Worm (Caenorhabditis elegans) whole organism, L1 larva: ENCODE measurements around the gene C35D10.3.
A peak's percentile ranks its signal among the peaks of the same experiment; 100 is the strongest.

Experiments used
- C04F5.9 ChIP-seq: sonication (generic microtip); optimal IDR thresholded peaks from 2 replicates; lab custom pipeline; 2016; ENCODE audit warnings: missing genetic modification characterization, missing compliant biosample characterization
- C16A3.4 ChIP-seq: fragments of 150-350 bp; optimal IDR thresholded peaks from 2 replicates; lab custom pipeline; 2014; ENCODE audit warnings: missing biosample characterization, missing genetic modification characterization
- C34B4.2 ChIP-seq: sonication (generic microtip); optimal IDR thresholded peaks from 2 replicates; lab custom pipeline; 2017; ENCODE audit warnings: mild to moderate bottlenecking, missing genetic modification characterization, missing compliant biosample characterization
- aha-1 ChIP-seq: fragments of 150-350 bp; optimal IDR thresholded peaks from 2 replicates; lab custom pipeline; 2014; ENCODE audit warnings: missing biosample characterization, missing genetic modification characterization
- alr-1 ChIP-seq: fragments of 200-800 bp; sonication (Bioruptor generic); optimal IDR thresholded peaks from 2 replicates; lab custom pipeline; 2018; ENCODE audit warnings: borderline replicate concordance, mild to moderate bottlenecking, missing genetic modification characterization, missing compliant biosample characterization
- aly-2 ChIP-seq: fragments of 150-350 bp; optimal IDR thresholded peaks from 2 replicates; lab custom pipeline; 2014; ENCODE audit warnings: missing biosample characterization, missing genetic modification characterization
- ama-1 ChIP-seq: fragments of 150-350 bp; optimal IDR thresholded peaks from 2 replicates; lab custom pipeline; 2014
- blmp-1 ChIP-seq: fragments of 150-350 bp; optimal IDR thresholded peaks from 2 replicates; lab custom pipeline; 2014; ENCODE audit warnings: missing biosample characterization, missing genetic modification characterization
- ceh-90 ChIP-seq: sonication (generic microtip); optimal IDR thresholded peaks from 2 replicates; lab custom pipeline; 2016; ENCODE audit warnings: missing genetic modification characterization, missing compliant biosample characterization
- dpl-1 ChIP-seq, 3 experiments: fragments of 150-350 bp in 2 of 3; sonication (generic microtip) in 1 of 3; optimal IDR thresholded peaks; 2 replicates each; lab custom pipeline; 2014 to 2017; ENCODE audit warnings: missing biosample characterization in 3 of 3, missing genetic modification characterization in 3 of 3, missing genetic modification reagents in 3 of 3
- dsc-1 ChIP-seq: sonication (generic microtip); optimal IDR thresholded peaks from 2 replicates; lab custom pipeline; 2016; ENCODE audit warnings: mild to moderate bottlenecking, missing genetic modification characterization, missing compliant biosample characterization
- efl-1 ChIP-seq, 4 experiments: fragments of 150-350 bp; optimal IDR thresholded peaks in 3 of 4; peaks in 1 of 4; 1 replicate in 1 of 4; 2 replicates in 3 of 4; lab custom pipeline; 2014; ENCODE audit warnings: missing biosample characterization in 2 of 4, missing genetic modification characterization in 2 of 4, missing genetic modification reagents in 2 of 4
- efl-3 ChIP-seq: fragments of 200-800 bp; sonication (Bioruptor generic); optimal IDR thresholded peaks from 2 replicates; lab custom pipeline; 2018; ENCODE audit warnings: mild to moderate bottlenecking, missing genetic modification characterization, missing compliant biosample characterization
- egl-13 ChIP-seq: sonication (generic microtip); optimal IDR thresholded peaks from 2 replicates; lab custom pipeline; 2016; ENCODE audit warnings: missing genotype, missing genetic modification reagents, missing genetic modification characterization, missing compliant biosample characterization
- egl-27 ChIP-seq, 2 experiments: fragments of 150-350 bp in 1 of 2; sonication (generic microtip); optimal IDR thresholded peaks; 3 replicates each; lab custom pipeline; 2017 to 2018; ENCODE audit warnings: missing biosample characterization in 2 of 2, missing genetic modification characterization in 2 of 2, missing genetic modification reagents in 2 of 2
- elt-2 ChIP-seq: sonication (generic microtip); optimal IDR thresholded peaks from 2 replicates; lab custom pipeline; 2016; ENCODE audit warnings: missing genetic modification characterization, mild to moderate bottlenecking, inconsistent platforms, missing compliant biosample characterization, missing genetic modification reagents
- elt-3 ChIP-seq, 6 experiments: fragments of 150-350 bp in 1 of 6; sonication (generic microtip); optimal IDR thresholded peaks; 2 replicates each; lab custom pipeline; 2017 to 2018; ENCODE audit warnings: missing biosample characterization in 6 of 6, missing genetic modification characterization in 6 of 6, inconsistent platforms in 1 of 6
- fkh-10 ChIP-seq: sonication (generic microtip); optimal IDR thresholded peaks from 2 replicates; lab custom pipeline; 2017; ENCODE audit warnings: missing biosample characterization, missing genetic modification reagents, missing genetic modification characterization
- fkh-4 ChIP-seq: sonication (generic microtip); optimal IDR thresholded peaks from 2 replicates; lab custom pipeline; 2016; ENCODE audit warnings: missing compliant biosample characterization, missing genetic modification characterization, borderline replicate concordance
- fos-1 ChIP-seq: fragments of 150-350 bp; optimal IDR thresholded peaks from 2 replicates; lab custom pipeline; 2014; ENCODE audit warnings: missing biosample characterization, missing genetic modification characterization
- hlh-4 ChIP-seq: sonication (generic microtip); optimal IDR thresholded peaks from 2 replicates; lab custom pipeline; 2016; ENCODE audit warnings: mild to moderate bottlenecking, missing genetic modification characterization, missing compliant biosample characterization
- hpl-2 ChIP-seq: fragments of 150-350 bp; optimal IDR thresholded peaks from 2 replicates; lab custom pipeline; 2014; ENCODE audit warnings: missing biosample characterization, missing genetic modification reagents, missing genetic modification characterization
- irx-1 ChIP-seq: sonication (generic microtip); optimal IDR thresholded peaks from 2 replicates; lab custom pipeline; 2016; ENCODE audit warnings: missing genetic modification characterization, missing compliant biosample characterization
- jun-1 ChIP-seq: fragments of 150-350 bp; optimal IDR thresholded peaks from 2 replicates; lab custom pipeline; 2014; ENCODE audit warnings: missing biosample characterization, missing genetic modification reagents, missing genetic modification characterization
- lin-13 ChIP-seq: fragments of 150-350 bp; optimal IDR thresholded peaks from 2 replicates; lab custom pipeline; 2014; ENCODE audit warnings: missing biosample characterization, missing genetic modification reagents, missing genetic modification characterization
- lin-15B ChIP-seq: fragments of 150-350 bp; sonication (generic microtip); optimal IDR thresholded peaks from 3 replicates; lab custom pipeline; 2014; ENCODE audit warnings: missing biosample characterization, missing genetic modification characterization
- lin-35 ChIP-seq, 2 experiments: fragments of 150-350 bp; optimal IDR thresholded peaks; 2 replicates each; lab custom pipeline; 2014; ENCODE audit warnings: missing biosample characterization in 2 of 2, missing genetic modification characterization in 2 of 2, missing genetic modification reagents in 2 of 2
- lir-3 ChIP-seq: sonication (generic microtip); optimal IDR thresholded peaks from 2 replicates; lab custom pipeline; 2016; ENCODE audit warnings: mild to moderate bottlenecking, missing genetic modification characterization, moderate library complexity, missing compliant biosample characterization; ENCODE audit not compliant: poor library complexity
- mdl-1 ChIP-seq, 2 experiments: fragments of 150-350 bp; optimal IDR thresholded peaks; 2 replicates each; lab custom pipeline; 2014 to 2017; ENCODE audit warnings: missing biosample characterization in 2 of 2, missing genetic modification characterization in 2 of 2, inconsistent platforms in 1 of 2
- mef-2 ChIP-seq: fragments of 150-350 bp; optimal IDR thresholded peaks from 2 replicates; lab custom pipeline; 2014; ENCODE audit warnings: missing biosample characterization, missing genetic modification characterization
- mep-1 ChIP-seq: fragments of 150-350 bp; optimal IDR thresholded peaks from 2 replicates; lab custom pipeline; 2014; ENCODE audit warnings: missing biosample characterization, missing genetic modification characterization
- nhr-11 ChIP-seq: fragments of 150-350 bp; optimal IDR thresholded peaks from 2 replicates; lab custom pipeline; 2014; ENCODE audit warnings: missing biosample characterization, missing genetic modification characterization
- nhr-20 ChIP-seq: sonication (generic microtip); optimal IDR thresholded peaks from 2 replicates; lab custom pipeline; 2016; ENCODE audit warnings: mild to moderate bottlenecking, missing genetic modification characterization, missing compliant biosample characterization
- nhr-28 ChIP-seq: fragments of 150-350 bp; optimal IDR thresholded peaks from 2 replicates; lab custom pipeline; 2014; ENCODE audit warnings: missing biosample characterization, missing genetic modification characterization
- nhr-76 ChIP-seq: sonication (generic microtip); optimal IDR thresholded peaks from 2 replicates; lab custom pipeline; 2017; ENCODE audit warnings: missing biosample characterization, missing genetic modification characterization
- nhr-77 ChIP-seq: fragments of 150-350 bp; optimal IDR thresholded peaks from 2 replicates; lab custom pipeline; 2014; ENCODE audit warnings: missing biosample characterization, missing genetic modification characterization
- nhr-84 ChIP-seq: sonication (generic microtip); optimal IDR thresholded peaks from 2 replicates; lab custom pipeline; 2017; ENCODE audit warnings: missing biosample characterization, missing genetic modification characterization
- nhr-85 ChIP-seq: sonication (generic microtip); peaks from one replicate; lab custom pipeline; 2016; ENCODE audit warnings: missing genetic modification characterization, inconsistent platforms, missing compliant biosample characterization
- nhr-90 ChIP-seq: sonication (generic microtip); optimal IDR thresholded peaks from 2 replicates; lab custom pipeline; 2016; ENCODE audit warnings: mild to moderate bottlenecking, missing genetic modification characterization, missing compliant biosample characterization; ENCODE audit not compliant: poor library complexity
- pag-3 ChIP-seq: sonication (generic microtip); optimal IDR thresholded peaks from 2 replicates; lab custom pipeline; 2017; ENCODE audit warnings: missing genetic modification characterization, mild to moderate bottlenecking, missing compliant biosample characterization, antibody characterized with exemption, borderline replicate concordance; ENCODE audit not compliant: insufficient read depth
- pqm-1 ChIP-seq: sonication (generic microtip); optimal IDR thresholded peaks from 3 replicates; lab custom pipeline; 2017; ENCODE audit warnings: missing biosample characterization, missing genetic modification characterization
- rnt-1 ChIP-seq: sonication (generic microtip); optimal IDR thresholded peaks from 2 replicates; lab custom pipeline; 2016; ENCODE audit warnings: mild to moderate bottlenecking, missing genetic modification characterization, moderate library complexity, missing compliant biosample characterization
- skn-1 ChIP-seq: fragments of 150-350 bp; optimal IDR thresholded peaks from 2 replicates; lab custom pipeline; 2014; ENCODE audit warnings: missing biosample characterization, missing genetic modification characterization
- snpc-4 ChIP-seq: fragments of 150-350 bp; optimal IDR thresholded peaks from 2 replicates; lab custom pipeline; 2014; ENCODE audit warnings: missing biosample characterization, missing genetic modification characterization
- snu-23 ChIP-seq: sonication (generic microtip); optimal IDR thresholded peaks from 2 replicates; lab custom pipeline; 2016; ENCODE audit warnings: missing genetic modification characterization, missing compliant biosample characterization
- sox-4 ChIP-seq: sonication (generic microtip); optimal IDR thresholded peaks from 2 replicates; lab custom pipeline; 2016; ENCODE audit warnings: missing genetic modification characterization, missing compliant biosample characterization
- sptf-1 ChIP-seq: fragments of 150-350 bp; optimal IDR thresholded peaks from 2 replicates; lab custom pipeline; 2014; ENCODE audit warnings: missing biosample characterization, missing genetic modification characterization
- sup-37 ChIP-seq: fragments of 200-800 bp; sonication (Bioruptor generic); optimal IDR thresholded peaks from 2 replicates; lab custom pipeline; 2018; ENCODE audit warnings: mild to moderate bottlenecking, missing genetic modification characterization, missing compliant biosample characterization
- tlp-1 ChIP-seq: fragments of 150-350 bp; optimal IDR thresholded peaks from 2 replicates; lab custom pipeline; 2014; ENCODE audit warnings: missing biosample characterization, missing genetic modification characterization
- unc-98 ChIP-seq: fragments of 200-800 bp; sonication (Bioruptor generic); IDR thresholded peaks from 2 replicates; pipeline ENCODE4 v1.3.6; 2022; ENCODE audit warnings: missing genetic modification characterization, missing compliant biosample characterization
- vab-15 ChIP-seq: sonication (generic microtip); optimal IDR thresholded peaks from 2 replicates; lab custom pipeline; 2017; ENCODE audit warnings: missing genotype, mild to moderate bottlenecking, missing genetic modification characterization, missing compliant biosample characterization
- zag-1 ChIP-seq: fragments of 150-350 bp; optimal IDR thresholded peaks from 2 replicates; lab custom pipeline; 2014; ENCODE audit warnings: missing biosample characterization, missing genetic modification characterization
- zip-4 ChIP-seq: fragments of 200-800 bp; sonication (Bioruptor generic); optimal IDR thresholded peaks from 2 replicates; lab custom pipeline; 2018; ENCODE audit warnings: mild to moderate bottlenecking, missing genetic modification characterization, moderate library complexity, missing compliant biosample characterization
- ztf-4 ChIP-seq: fragments of 150-350 bp; optimal IDR thresholded peaks from 2 replicates; lab custom pipeline; 2014; ENCODE audit warnings: missing biosample characterization, missing genetic modification characterization

C35D10.3 gene

ce11 chrIII:4878281-4878680 is 9.6 kb downstream of the C35D10.3 start, which contains the start of the genes tost-1 and arx-6:
tost-1 (minus strand) TSS chrIII:4878311.
arx-6 (plus strand) TSS chrIII:4878658.
- peak; percentile 39 for TF ChIP-seq mep-1
- no peak for TF ChIP-seq sox-4 (tag; lab: Kevin White, UChicago)
- TF ChIP-seq tlp-1 = no peak
- TF ChIP-seq dsc-1 = no peak
- TF ChIP-seq aha-1 (tag; lab: Kevin White, UChicago) = no peak
- TF ChIP-seq nhr-77 (tag; lab: Kevin White, UChicago) = no peak
- TF ChIP-seq hlh-4 = no peak
- TF ChIP-seq alr-1 (tag; lab: Kevin White, UChicago) = no peak
- peak; percentile 57 for TF ChIP-seq C16A3.4 (tag; lab: Kevin White, UChicago)
- no peak for TF ChIP-seq mdl-1 (tag; optimal IDR thresholded peaks at IDR 0.05; lab: Kevin White, UChicago)
- TF ChIP-seq pqm-1 (tag; lab: Kevin White, UChicago) = no peak
- peak; percentile 38 for TF ChIP-seq fos-1 (tag; lab: Kevin White, UChicago)
- peak; percentile 85 to 94 for TF ChIP-seq lin-35 (GFP tag; optimal IDR thresholded peaks at IDR 0.05; lab: Kevin White, UChicago)
- TF ChIP-seq ceh-90 (tag; lab: Kevin White, UChicago) = no peak
- no peak for TF ChIP-seq jun-1 (tag; lab: Kevin White, UChicago)
- peak; percentile 41 for TF ChIP-seq rnt-1
- TF ChIP-seq zag-1 (tag; lab: Kevin White, UChicago) = no peak
- TF ChIP-seq skn-1 = peak; percentile 69
- TF ChIP-seq fkh-4 (tag; lab: Kevin White, UChicago) = no peak
- TF ChIP-seq pag-3 (tag; lab: Kevin White, UChicago) = no peak
- no peak for TF ChIP-seq efl-3 (GFP tag; lab: Kevin White, UChicago)
- TF ChIP-seq hpl-2 = no peak
- TF ChIP-seq fkh-10 = no peak
- TF ChIP-seq snu-23 (GFP tag; lab: Kevin White, UChicago) = peak; percentile 62
- no peak for TF ChIP-seq ztf-4 (tag; lab: Kevin White, UChicago)
- no peak for TF ChIP-seq aly-2 (tag; lab: Kevin White, UChicago)
- TF ChIP-seq ama-1 (lab: Kevin White, UChicago) = no peak
- TF ChIP-seq nhr-84 (tag; lab: Kevin White, UChicago) = no peak
- TF ChIP-seq sptf-1 (tag; lab: Kevin White, UChicago) = no peak
- TF ChIP-seq C34B4.2 (tag; lab: Kevin White, UChicago) = no peak
- TF ChIP-seq efl-1 (optimal IDR thresholded peaks at IDR 0.05; lab: Kevin White, UChicago) = peak; percentile 90 to 96
- peak; percentile 90 to 99 for TF ChIP-seq efl-1 (GFP tag; optimal IDR thresholded peaks at IDR 0.05 in 1 of 2; lab: Kevin White, UChicago)
- no peak for TF ChIP-seq nhr-11 (tag; lab: Kevin White, UChicago)
- no peak for TF ChIP-seq nhr-90 (tag; lab: Kevin White, UChicago)
- TF ChIP-seq unc-98 (GFP tag; lab: Robert Waterston, UW) = no peak
- peak; percentile 84 to 92 (median 89) for TF ChIP-seq dpl-1 (GFP tag; optimal IDR thresholded peaks at IDR 0.05; lab: Kevin White, UChicago)
- TF ChIP-seq egl-27 (tag; optimal IDR thresholded peaks at IDR 0.05; lab: Kevin White, UChicago) = no peak
- no peak for TF ChIP-seq nhr-76 (tag; lab: Kevin White, UChicago)
- no peak for TF ChIP-seq mef-2 (tag; lab: Kevin White, UChicago)
- TF ChIP-seq blmp-1 (tag; lab: Kevin White, UChicago) = peak; percentile 46
- TF ChIP-seq lin-15B (tag; lab: Kevin White, UChicago) = peak; percentile 51
- TF ChIP-seq nhr-85 (tag; lab: Kevin White, UChicago) = no peak
- TF ChIP-seq nhr-28 (tag; lab: Kevin White, UChicago) = no peak
- no peak for TF ChIP-seq snpc-4
- TF ChIP-seq lir-3 (tag; lab: Kevin White, UChicago) = no peak
- TF ChIP-seq zip-4 (GFP tag; lab: Kevin White, UChicago) = no peak
- no peak for TF ChIP-seq irx-1 (tag; lab: Kevin White, UChicago)
- TF ChIP-seq egl-13 (tag; lab: Kevin White, UChicago) = no peak
- TF ChIP-seq elt-3 (tag; optimal IDR thresholded peaks at IDR 0.05; lab: Kevin White, UChicago) = no peak
- peak; percentile 5 for TF ChIP-seq C04F5.9
- TF ChIP-seq nhr-20 = peak; percentile 36
- no peak for TF ChIP-seq elt-2 (tag; lab: Kevin White, UChicago)
- TF ChIP-seq vab-15 (tag; lab: Kevin White, UChicago) = no peak
- no peak for TF ChIP-seq sup-37
- no peak for TF ChIP-seq lin-13 (GFP tag; lab: Kevin White, UChicago)
